Worm (Caenorhabditis elegans) whole organism, L2 larva: ENCODE results near the gene athp-2.

Experiments used
- F13H6.1 ChIP-seq: sonication (generic microtip); optimal IDR thresholded peaks from 2 replicates; lab custom pipeline; 2016; ENCODE audit warnings: missing genetic modification characterization, missing compliant biosample characterization
- Y55F3AM.14 ChIP-seq: fragments of 200-800 bp; sonication (Bioruptor generic); optimal IDR thresholded peaks from 2 replicates; lab custom pipeline; 2018; ENCODE audit warnings: mild to moderate bottlenecking, missing genetic modification characterization, missing compliant biosample characterization
- ZK546.5 ChIP-seq: sonication (generic microtip); optimal IDR thresholded peaks from 2 replicates; lab custom pipeline; 2017; ENCODE audit warnings: missing biosample characterization, missing genetic modification characterization
- ama-1 ChIP-seq: fragments of 150-350 bp; optimal IDR thresholded peaks from 2 replicates; lab custom pipeline; 2018; ENCODE audit warnings: inconsistent platforms
- blmp-1 ChIP-seq: sonication (generic microtip); optimal IDR thresholded peaks from 2 replicates; lab custom pipeline; 2017; ENCODE audit warnings: missing genetic modification characterization, mild to moderate bottlenecking, missing compliant biosample characterization, antibody characterized with exemption, moderate library complexity; ENCODE audit not compliant: insufficient read depth
- ceh-16 ChIP-seq: fragments of 150-350 bp; optimal IDR thresholded peaks from 2 replicates; lab custom pipeline; 2014; ENCODE audit warnings: missing biosample characterization, missing genetic modification characterization
- ceh-82 ChIP-seq: fragments of 150-350 bp; optimal IDR thresholded peaks from 2 replicates; lab custom pipeline; 2014; ENCODE audit warnings: missing biosample characterization, missing genetic modification characterization
- crh-2 ChIP-seq: sonication (generic microtip); optimal IDR thresholded peaks from 2 replicates; lab custom pipeline; 2017; ENCODE audit warnings: missing biosample characterization, missing genetic modification characterization
- dmd-4 ChIP-seq: sonication (generic microtip); optimal IDR thresholded peaks from 2 replicates; lab custom pipeline; 2017; ENCODE audit warnings: missing biosample characterization, missing genetic modification characterization
- egl-27 ChIP-seq: sonication (generic microtip); optimal IDR thresholded peaks from 3 replicates; lab custom pipeline; 2017; ENCODE audit warnings: missing biosample characterization, missing genetic modification reagents, missing genetic modification characterization
- fos-1 ChIP-seq: fragments of 150-350 bp; optimal IDR thresholded peaks from 2 replicates; lab custom pipeline; 2014; ENCODE audit warnings: missing biosample characterization, missing genetic modification characterization
- gmeb-1 ChIP-seq: fragments of 150-350 bp; optimal IDR thresholded peaks from 2 replicates; lab custom pipeline; 2014; ENCODE audit warnings: missing biosample characterization, missing genetic modification characterization
- lin-11 ChIP-seq: fragments of 150-350 bp; sonication (generic microtip); optimal IDR thresholded peaks from 2 replicates; lab custom pipeline; 2014; ENCODE audit warnings: missing biosample characterization, missing genetic modification characterization, inconsistent platforms, mixed read lengths
- lin-13 ChIP-seq: fragments of 150-350 bp; optimal IDR thresholded peaks from 2 replicates; lab custom pipeline; 2014; ENCODE audit warnings: missing biosample characterization, missing genetic modification reagents, missing genetic modification characterization
- lin-39 ChIP-seq: fragments of 150-350 bp; optimal IDR thresholded peaks from 2 replicates; lab custom pipeline; 2014; ENCODE audit warnings: missing biosample characterization, missing genetic modification reagents, missing genetic modification characterization
- lsy-2 ChIP-seq, 2 experiments: fragments of 150-350 bp in 1 of 2; sonication (generic microtip) in 1 of 2; optimal IDR thresholded peaks; 2 replicates each; lab custom pipeline; 2014 to 2017; ENCODE audit warnings: missing biosample characterization in 2 of 2, missing genetic modification characterization in 2 of 2
- mab-5 ChIP-seq: fragments of 150-350 bp; optimal IDR thresholded peaks from 2 replicates; lab custom pipeline; 2014; ENCODE audit warnings: missing biosample characterization, missing genetic modification characterization
- mbf-1 ChIP-seq: sonication (generic microtip); optimal IDR thresholded peaks from 2 replicates; lab custom pipeline; 2017; ENCODE audit warnings: missing biosample characterization, missing genetic modification characterization
- nhr-12 ChIP-seq: fragments of 150-350 bp; optimal IDR thresholded peaks from 2 replicates; lab custom pipeline; 2014; ENCODE audit warnings: missing biosample characterization, missing genetic modification characterization
- nhr-21 ChIP-seq: fragments of 150-350 bp; optimal IDR thresholded peaks from 2 replicates; lab custom pipeline; 2014; ENCODE audit warnings: missing biosample characterization, missing genetic modification characterization
- nhr-23 ChIP-seq: fragments of 150-350 bp; optimal IDR thresholded peaks from 2 replicates; lab custom pipeline; 2014; ENCODE audit warnings: missing biosample characterization, missing genetic modification reagents, missing genetic modification characterization
- nhr-25 ChIP-seq: fragments of 150-350 bp; sonication (generic microtip); optimal IDR thresholded peaks from 3 replicates; lab custom pipeline; 2014; ENCODE audit warnings: missing biosample characterization, missing genetic modification characterization
- nhr-77 ChIP-seq: fragments of 150-350 bp; optimal IDR thresholded peaks from 2 replicates; lab custom pipeline; 2014; ENCODE audit warnings: missing biosample characterization, missing genetic modification characterization
- peb-1 ChIP-seq: fragments of 150-350 bp; optimal IDR thresholded peaks from 2 replicates; lab custom pipeline; 2014; ENCODE audit warnings: missing biosample characterization, missing genetic modification characterization
- sem-4 ChIP-seq: fragments of 150-350 bp; optimal IDR thresholded peaks from 2 replicates; lab custom pipeline; 2014; ENCODE audit warnings: missing biosample characterization, missing genetic modification reagents, missing genetic modification characterization
- sma-3 ChIP-seq: sonication (generic microtip); optimal IDR thresholded peaks from 2 replicates; lab custom pipeline; 2016; ENCODE audit warnings: missing genetic modification reagents, missing genetic modification characterization, missing compliant biosample characterization
- sma-9 ChIP-seq, 2 experiments: fragments of 150-350 bp in 1 of 2; sonication (generic microtip) in 1 of 2; optimal IDR thresholded peaks; 2 replicates each; lab custom pipeline; 2014 to 2016; ENCODE audit warnings: missing genetic modification characterization in 2 of 2, mild to moderate bottlenecking in 1 of 2, missing biosample characterization in 1 of 2, missing compliant biosample characterization in 1 of 2, missing genetic modification reagents in 1 of 2, moderate library complexity in 1 of 2
- unc-39 ChIP-seq: fragments of 150-350 bp; optimal IDR thresholded peaks from 2 replicates; lab custom pipeline; 2014; ENCODE audit warnings: missing biosample characterization, missing genetic modification characterization
- unc-55 ChIP-seq: fragments of 150-350 bp; sonication (generic microtip); optimal IDR thresholded peaks from 3 replicates; lab custom pipeline; 2014; ENCODE audit warnings: missing biosample characterization, missing genetic modification reagents, missing genetic modification characterization
- unc-62 ChIP-seq: fragments of 150-350 bp; optimal IDR thresholded peaks from 2 replicates; lab custom pipeline; 2014; ENCODE audit warnings: missing biosample characterization, missing genetic modification reagents, missing genetic modification characterization
- ztf-1 ChIP-seq: fragments of 200-800 bp; sonication (Bioruptor generic); conservative IDR thresholded peaks from 2 replicates; pipeline ENCODE4 v1.3.6; 2022; ENCODE audit warnings: missing genetic modification characterization, missing compliant biosample characterization
- ztf-11 ChIP-seq: sonication (generic microtip); optimal IDR thresholded peaks from 2 replicates; lab custom pipeline; 2017; ENCODE audit warnings: missing biosample characterization, missing genetic modification characterization
- ztf-4 ChIP-seq: fragments of 150-350 bp; optimal IDR thresholded peaks from 2 replicates; lab custom pipeline; 2014; ENCODE audit warnings: missing biosample characterization, missing genetic modification characterization

The athp-2 gene

ce11 chrII:4359219-4359618 is 19.2 kb downstream of the athp-2 start:
- TF ChIP-seq crh-2 (tag; lab: Kevin White, UChicago) (no peak), ama-1 (lab: Kevin White, UChicago) (no peak), lin-11 (no peak), sma-3 (GFP tag; lab: Kevin White, UChicago) (no peak), Y55F3AM.14 (GFP tag; lab: Kevin White, UChicago) (no peak), ztf-11 (tag; lab: Kevin White, UChicago) (no peak), nhr-12 (tag; lab: Kevin White, UChicago) (no peak), ceh-82 (tag; lab: Kevin White, UChicago) (no peak)
- TF ChIP-seq, all 48 proteins: peak for 0

DNA sequence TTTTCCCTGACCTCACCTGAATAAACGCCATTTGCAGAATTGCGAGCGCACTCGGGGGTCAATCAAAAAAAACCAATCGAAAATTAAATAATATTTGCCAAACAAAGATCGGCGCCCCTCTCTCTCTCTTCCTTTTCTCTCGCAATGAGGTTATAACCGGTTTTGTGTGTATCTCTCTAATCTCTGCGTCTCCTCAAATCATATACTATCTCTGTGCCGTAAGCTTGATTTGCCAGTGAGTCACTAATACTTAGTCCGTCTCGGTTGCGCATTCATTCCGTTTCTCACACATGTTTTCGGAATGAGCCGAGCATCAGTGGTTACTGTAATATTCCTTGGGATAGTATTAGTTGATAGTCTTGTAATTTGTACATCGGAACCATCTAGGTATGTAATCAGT is 22.1 kb downstream of the athp-2 start:
- no peak for TF ChIP-seq lsy-2 (tag; optimal IDR thresholded peaks at IDR 0.05; lab: Kevin White, UChicago)
- no peak for TF ChIP-seq sma-9 (GFP tag; optimal IDR thresholded peaks at IDR 0.05; lab: Kevin White, UChicago)
- TF ChIP-seq sma-9 (tag; optimal IDR thresholded peaks at IDR 0.05; lab: Kevin White, UChicago) = no peak
- TF ChIP-seq fos-1 (tag; lab: Kevin White, UChicago) = peak; percentile 37
- peak; percentile 25 for TF ChIP-seq sma-3 (GFP tag; lab: Kevin White, UChicago)
- TF ChIP-seq F13H6.1 = peak; percentile 41

DNA sequence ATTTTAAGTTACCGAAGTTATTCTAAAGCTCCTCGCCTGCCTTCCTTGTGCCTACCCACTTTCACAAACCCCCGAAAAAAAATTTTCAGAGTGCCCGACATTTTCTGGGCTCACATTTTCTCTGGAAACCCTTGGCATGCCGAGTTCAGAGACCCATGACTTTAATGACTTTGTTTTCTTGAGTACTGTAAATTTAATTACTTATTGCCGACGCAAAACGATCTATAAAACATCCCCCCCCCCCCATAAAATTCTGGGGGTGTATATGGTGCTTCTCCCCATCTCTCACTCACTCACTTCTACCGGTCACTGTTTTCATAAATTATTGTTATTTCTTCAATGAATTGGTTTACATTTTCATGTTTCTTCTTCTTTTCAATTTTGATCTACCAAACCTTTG is 27.9 kb downstream of the athp-2 start, which contains the start of gene try-9:
TSS of gene try-9 (plus strand) at position 301 of the 400 bp plus-strand sequence.
- TF ChIP-seq ZK546.5 (tag; lab: Kevin White, UChicago) (no peak), ceh-82 (tag; lab: Kevin White, UChicago) (no peak), ceh-16 (no peak), nhr-23 (tag; lab: Kevin White, UChicago) (no peak), unc-39 (tag; lab: Kevin White, UChicago) (no peak), gmeb-1 (tag; lab: Kevin White, UChicago) (no peak), blmp-1 (no peak), mab-5 (tag; lab: Kevin White, UChicago) (no peak), crh-2 (tag; lab: Kevin White, UChicago) (no peak), unc-62 (GFP tag; lab: Kevin White, UChicago) (no peak), fos-1 (tag; lab: Kevin White, UChicago) (no peak), nhr-77 (tag; lab: Kevin White, UChicago) (no peak), dmd-4 (tag; lab: Kevin White, UChicago) (no peak), ztf-4 (tag; lab: Kevin White, UChicago) (no peak), Y55F3AM.14 (GFP tag; lab: Kevin White, UChicago) (no peak), ama-1 (lab: Kevin White, UChicago) (no peak), lin-39 (tag; lab: Kevin White, UChicago) (no peak)

- TF ChIP-seq lin-11 (no peak), nhr-12 (tag; lab: Kevin White, UChicago) (no peak), unc-55 (GFP tag; lab: Kevin White, UChicago) (no peak), sma-9 (GFP tag; optimal IDR thresholded peaks at IDR 0.05; lab: Kevin White, UChicago) (no peak), sma-9 (tag; optimal IDR thresholded peaks at IDR 0.05; lab: Kevin White, UChicago) (no peak), lin-13 (GFP tag; lab: Kevin White, UChicago) (no peak), dmd-4 (tag; lab: Kevin White, UChicago) (no peak), sem-4 (tag; lab: Kevin White, UChicago) (no peak), fos-1 (tag; lab: Kevin White, UChicago) (no peak), F13H6.1 (no peak), blmp-1 (no peak), unc-62 (GFP tag; lab: Kevin White, UChicago) (no peak), ama-1 (lab: Kevin White, UChicago) (no peak)
Observed at ce11 chrII:4369715-4370114, 29.7 kb downstream of the athp-2 start.

DNA sequence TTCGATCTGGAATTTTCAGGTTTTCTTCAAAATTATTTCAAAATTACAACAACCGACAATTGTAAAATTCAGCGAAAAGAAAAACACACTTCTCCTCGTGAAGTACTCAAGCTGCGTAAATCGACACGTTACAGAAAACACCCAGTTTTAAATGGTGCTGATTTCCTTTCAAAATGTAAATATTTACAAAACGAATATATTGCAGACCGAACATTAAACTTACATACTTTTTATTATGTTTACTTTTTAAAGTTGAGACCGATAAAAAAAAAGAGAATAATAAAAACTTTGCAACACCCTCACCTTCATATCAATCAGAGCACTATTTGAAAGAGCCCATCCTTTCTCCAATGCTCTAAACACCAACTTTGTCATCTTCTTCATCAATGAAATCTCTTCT is 30.9 kb downstream of the athp-2 start:
- TF ChIP-seq egl-27 (tag; lab: Kevin White, UChicago) (no peak), nhr-25 (tag; lab: Kevin White, UChicago) (no peak), lsy-2 (tag; optimal IDR thresholded peaks at IDR 0.05; lab: Kevin White, UChicago) (no peak), lin-11 (no peak), mbf-1 (tag; lab: Kevin White, UChicago) (no peak), peb-1 (no peak), nhr-12 (tag; lab: Kevin White, UChicago) (no peak), ZK546.5 (tag; lab: Kevin White, UChicago) (no peak), ztf-1 (GFP tag; lab: Robert Waterston, UW) (no peak), lin-13 (GFP tag; lab: Kevin White, UChicago) (no peak), sem-4 (tag; lab: Kevin White, UChicago) (no peak), nhr-21 (no peak), blmp-1 (no peak), F13H6.1 (no peak), ceh-82 (tag; lab: Kevin White, UChicago) (no peak)
